Fruit fly (Drosophila melanogaster) whole organism, wandering third instar larva: ENCODE data around the gene Kif3C.

Experiments used
- Abd-B ChIP-seq: fragments of >200 bp; optimal IDR thresholded peaks from 2 replicates; lab custom pipeline; 2017; ENCODE audit warnings: missing biosample characterization, missing genetic modification characterization
- CG32264 ChIP-seq: fragments of 200-800 bp; sonication (Bioruptor generic); optimal IDR thresholded peaks from 2 replicates; lab custom pipeline; 2016; ENCODE audit warnings: missing biosample characterization, missing genetic modification characterization
- CG9705 ChIP-seq: fragments of 200-800 bp; sonication (Bioruptor generic); optimal IDR thresholded peaks from 2 replicates; lab custom pipeline; 2018; ENCODE audit warnings: missing biosample characterization, mild to moderate bottlenecking, missing genetic modification characterization
- CrebA ChIP-seq: fragments of 200-800 bp; sonication (Bioruptor generic); optimal IDR thresholded peaks from 2 replicates; lab custom pipeline; 2016; ENCODE audit warnings: missing biosample characterization, mild to moderate bottlenecking, missing genetic modification characterization, borderline replicate concordance
- Dfd ChIP-seq: fragments of >200 bp; optimal IDR thresholded peaks from 2 replicates; lab custom pipeline; 2017; ENCODE audit warnings: missing biosample characterization, missing genetic modification characterization
- GATAd ChIP-seq: sonication (Bioruptor generic); optimal IDR thresholded peaks from 2 replicates; lab custom pipeline; 2016; ENCODE audit warnings: missing biosample characterization, missing genetic modification characterization
- HLH106 ChIP-seq: fragments of 200-800 bp; optimal IDR thresholded peaks from 3 replicates; lab custom pipeline; 2019; ENCODE audit warnings: missing biosample characterization, mild to moderate bottlenecking, missing genetic modification characterization, moderate library complexity
- Hnf4 ChIP-seq: fragments of 200-800 bp; sonication (Bioruptor generic); optimal IDR thresholded peaks from 2 replicates; lab custom pipeline; 2016; ENCODE audit warnings: missing biosample characterization, mild to moderate bottlenecking, missing genetic modification characterization
- Hr83 ChIP-seq: fragments of 200-300 bp; sonication (Bioruptor generic); optimal IDR thresholded peaks from 2 replicates; lab custom pipeline; 2016; ENCODE audit warnings: missing biosample characterization, mild to moderate bottlenecking, missing genetic modification characterization, moderate library complexity; ENCODE audit not compliant: poor library complexity, severe bottlenecking
- Jra ChIP-seq: sonication (Bioruptor generic); optimal IDR thresholded peaks from 2 replicates; lab custom pipeline; 2016; ENCODE audit warnings: missing biosample characterization, missing genetic modification characterization
- Mio ChIP-seq: sonication (Bioruptor generic); optimal IDR thresholded peaks from 2 replicates; lab custom pipeline; 2016; ENCODE audit warnings: missing biosample characterization, missing genetic modification characterization
- Myc ChIP-seq: fragments of >200 bp; optimal IDR thresholded peaks from 2 replicates; lab custom pipeline; 2017
- N ChIP-seq: fragments of >200 bp; optimal IDR thresholded peaks from 2 replicates; lab custom pipeline; 2018; ENCODE audit warnings: missing biosample characterization, missing external identifiers, missing genetic modification characterization
- OdsH ChIP-seq: fragments of 200-800 bp; sonication (Bioruptor generic); optimal IDR thresholded peaks from 2 replicates; lab custom pipeline; 2016; ENCODE audit warnings: missing biosample characterization, mild to moderate bottlenecking, missing genetic modification characterization
- Rel ChIP-seq, 2 experiments: fragments of 200-800 bp; sonication (Bioruptor generic) in 1 of 2; optimal IDR thresholded peaks; 2 replicates in 1 of 2; 3 replicates in 1 of 2; lab custom pipeline; 2016 to 2019; ENCODE audit warnings: mild to moderate bottlenecking in 2 of 2, missing biosample characterization in 2 of 2, missing genetic modification characterization in 2 of 2, moderate library complexity in 1 of 2
- Sp1 ChIP-seq: fragments of 200-800 bp; sonication (Bioruptor generic); optimal IDR thresholded peaks from 3 replicates; lab custom pipeline; 2019; ENCODE audit warnings: missing biosample characterization, mild to moderate bottlenecking, missing genetic modification characterization, moderate library complexity
- br ChIP-seq: fragments of 200-800 bp; sonication (Bioruptor generic); optimal IDR thresholded peaks from 2 replicates; lab custom pipeline; 2016; ENCODE audit warnings: missing biosample characterization, missing genetic modification characterization
- brk ChIP-seq: fragments of 200-800 bp; sonication (Bioruptor generic); optimal IDR thresholded peaks from 2 replicates; lab custom pipeline; 2016; ENCODE audit warnings: missing biosample characterization, mild to moderate bottlenecking, missing genetic modification characterization
- dl ChIP-seq, 2 experiments: fragments of 175-275, 200-275 bp in 1 of 2; fragments of 200-275 bp in 1 of 2; sonication (Bioruptor generic); optimal IDR thresholded peaks; lab custom pipeline; 2018; ENCODE audit warnings: mild to moderate bottlenecking in 2 of 2, missing biosample characterization in 2 of 2, missing genetic modification characterization in 2 of 2, moderate library complexity in 2 of 2; ENCODE audit not compliant: partially characterized antibody in 2 of 2, insufficient read depth in 1 of 2
- dmrt93B ChIP-seq: fragments of 200-800 bp; sonication (Bioruptor generic); optimal IDR thresholded peaks from 2 replicates; lab custom pipeline; 2018; ENCODE audit warnings: missing biosample characterization, mild to moderate bottlenecking, missing genetic modification characterization
- dsf ChIP-seq: sonication (Bioruptor generic); optimal IDR thresholded peaks from 2 replicates; lab custom pipeline; 2016; ENCODE audit warnings: missing biosample characterization, missing genetic modification characterization, borderline replicate concordance
- ey ChIP-seq: fragments of 200-800 bp; sonication (Bioruptor generic); optimal IDR thresholded peaks from 2 replicates; lab custom pipeline; 2016; ENCODE audit warnings: missing biosample characterization, missing genetic modification characterization
- foxo ChIP-seq, 2 experiments: fragments of 200-800 bp; sonication (Bioruptor generic); optimal IDR thresholded peaks; 2 replicates in 1 of 2; 3 replicates in 1 of 2; lab custom pipeline; 2016 to 2017; ENCODE audit warnings: missing biosample characterization in 2 of 2, missing genetic modification characterization in 2 of 2
- fru ChIP-seq: fragments of 200-800 bp; sonication (Bioruptor generic); optimal IDR thresholded peaks from 3 replicates; lab custom pipeline; 2016; ENCODE audit warnings: missing biosample characterization, mild to moderate bottlenecking, missing genetic modification characterization
- h ChIP-seq: fragments of 200-800 bp; sonication (Bioruptor generic); optimal IDR thresholded peaks from 3 replicates; lab custom pipeline; 2016; ENCODE audit warnings: missing biosample characterization, mild to moderate bottlenecking, missing genetic modification characterization
- jim ChIP-seq: fragments of 175-275, 200-325 bp; sonication (Bioruptor generic); optimal IDR thresholded peaks from 2 replicates; lab custom pipeline; 2016; ENCODE audit warnings: missing biosample characterization, mild to moderate bottlenecking, missing genetic modification characterization
- lola ChIP-seq: fragments of >200 bp; optimal IDR thresholded peaks from 2 replicates; lab custom pipeline; 2017; ENCODE audit warnings: missing biosample characterization, missing genetic modification characterization
- pan ChIP-seq: fragments of >200 bp; optimal IDR thresholded peaks from 2 replicates; lab custom pipeline; 2017
- rgr ChIP-seq: fragments of 200-800 bp; sonication (Bioruptor generic); optimal IDR thresholded peaks from 3 replicates; lab custom pipeline; 2016; ENCODE audit warnings: missing biosample characterization, mild to moderate bottlenecking, missing genetic modification characterization
- sage ChIP-seq: fragments of 200-800 bp; sonication (Bioruptor generic); optimal IDR thresholded peaks from 2 replicates; lab custom pipeline; 2016; ENCODE audit warnings: missing biosample characterization, mild to moderate bottlenecking, missing genetic modification characterization
- sv ChIP-seq: fragments of 200-800 bp; sonication (Bioruptor generic); optimal IDR thresholded peaks from 3 replicates; lab custom pipeline; 2016; ENCODE audit warnings: missing biosample characterization, missing genetic modification characterization
- tai ChIP-seq: sonication (Bioruptor generic); optimal IDR thresholded peaks from 2 replicates; lab custom pipeline; 2016; ENCODE audit warnings: missing biosample characterization, missing genetic modification characterization
- usp ChIP-seq: fragments of >200 bp; optimal IDR thresholded peaks from 2 replicates; lab custom pipeline; 2017; ENCODE audit warnings: missing biosample characterization, missing genetic modification characterization
- woc ChIP-seq: sonication (Bioruptor generic); optimal IDR thresholded peaks from 2 replicates; lab custom pipeline; 2016; ENCODE audit warnings: missing biosample characterization, mild to moderate bottlenecking, missing genetic modification characterization

Kif3C gene

dm6 chr4:1124494-1124780 lies 22.8 kb upstream of the Kif3C start:
- no peak for TF ChIP-seq h (GFP tag; lab: Kevin White, UChicago)
- no peak for TF ChIP-seq CG32264
- no peak for TF ChIP-seq usp (GFP tag; lab: Kevin White, UChicago)
- TF ChIP-seq fru: no peak
- no peak for TF ChIP-seq Sp1 (GFP tag; lab: Kevin White, UChicago)
- TF ChIP-seq br (GFP tag; lab: Kevin White, UChicago): no peak
- TF ChIP-seq Myc (lab: Kevin White, UChicago): no peak
- no peak for TF ChIP-seq Jra (GFP tag; lab: Kevin White, UChicago)
- TF ChIP-seq rgr: no peak
- no peak for TF ChIP-seq jim (GFP tag; lab: Kevin White, UChicago)
- no peak for TF ChIP-seq foxo (GFP tag; optimal IDR thresholded peaks at IDR 0.05; lab: Kevin White, UChicago)
- TF ChIP-seq Rel (GFP tag; optimal IDR thresholded peaks at IDR 0.05; lab: Kevin White, UChicago): no peak
- no peak for TF ChIP-seq Rel (tag; optimal IDR thresholded peaks at IDR 0.05; lab: Kevin White, UChicago)
- TF ChIP-seq lola (GFP tag; lab: Kevin White, UChicago): no peak

- no peak for TF ChIP-seq Mio
- no peak for TF ChIP-seq brk
- no peak for TF ChIP-seq Myc (lab: Kevin White, UChicago)
- no peak for TF ChIP-seq HLH106 (tag; lab: Kevin White, UChicago)
- no peak for TF ChIP-seq rgr
- TF ChIP-seq Hr83 (GFP tag; lab: Kevin White, UChicago): no peak
- no peak for TF ChIP-seq CG9705 (GFP tag; lab: Kevin White, UChicago)
- TF ChIP-seq dl (GFP tag; optimal IDR thresholded peaks at IDR 0.05; lab: Kevin White, UChicago; ENCODE audit: insufficient read depth in 1 of 2, partially characterized antibody in 2 of 2): no peak
- no peak for TF ChIP-seq usp (GFP tag; lab: Kevin White, UChicago)
- TF ChIP-seq Jra (GFP tag; lab: Kevin White, UChicago): no peak
- TF ChIP-seq fru: no peak
- TF ChIP-seq dsf (GFP tag; lab: Kevin White, UChicago): no peak
- TF ChIP-seq pan: no peak
- TF ChIP-seq CrebA (GFP tag; lab: Kevin White, UChicago): no peak
- no peak for TF ChIP-seq Rel (GFP tag; optimal IDR thresholded peaks at IDR 0.05; lab: Kevin White, UChicago)
- TF ChIP-seq Rel (tag; optimal IDR thresholded peaks at IDR 0.05; lab: Kevin White, UChicago): no peak
- TF ChIP-seq Abd-B (GFP tag; lab: Kevin White, UChicago): no peak
- TF ChIP-seq Sp1 (GFP tag; lab: Kevin White, UChicago): no peak
- TF ChIP-seq br (GFP tag; lab: Kevin White, UChicago): no peak
- TF ChIP-seq ey (GFP tag; lab: Kevin White, UChicago): no peak
Observed at dm6 chr4:1126290-1126689, 21.0 kb upstream of the Kif3C start, which contains the start of gene CG11155. CG11155 (plus strand) TSS chr4:1126602.

DNA sequence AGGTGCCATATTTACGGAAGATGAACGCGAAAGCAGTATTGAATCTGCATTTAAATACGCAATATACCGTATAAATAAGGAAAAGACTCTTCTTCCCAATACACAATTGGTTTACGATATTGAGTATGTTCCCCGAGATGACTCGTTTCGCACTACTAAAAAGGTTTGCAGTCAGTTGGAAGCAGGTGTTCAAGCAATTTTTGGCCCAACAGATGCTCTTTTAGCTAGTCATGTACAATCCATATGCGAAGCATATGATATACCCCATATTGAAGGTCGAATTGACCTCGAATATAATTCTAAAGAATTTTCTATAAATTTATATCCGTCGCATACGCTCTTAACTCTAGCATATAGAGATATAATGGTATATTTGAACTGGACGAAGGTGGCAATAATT lies 20.3 kb upstream of the Kif3C start:
- TF ChIP-seq foxo (GFP tag; optimal IDR thresholded peaks at IDR 0.05; lab: Kevin White, UChicago) (no peak), Myc (lab: Kevin White, UChicago) (no peak), sage (GFP tag; lab: Kevin White, UChicago) (no peak), ey (GFP tag; lab: Kevin White, UChicago) (no peak), Dfd (no peak), brk (no peak), Hnf4 (no peak), fru (no peak)

DNA sequence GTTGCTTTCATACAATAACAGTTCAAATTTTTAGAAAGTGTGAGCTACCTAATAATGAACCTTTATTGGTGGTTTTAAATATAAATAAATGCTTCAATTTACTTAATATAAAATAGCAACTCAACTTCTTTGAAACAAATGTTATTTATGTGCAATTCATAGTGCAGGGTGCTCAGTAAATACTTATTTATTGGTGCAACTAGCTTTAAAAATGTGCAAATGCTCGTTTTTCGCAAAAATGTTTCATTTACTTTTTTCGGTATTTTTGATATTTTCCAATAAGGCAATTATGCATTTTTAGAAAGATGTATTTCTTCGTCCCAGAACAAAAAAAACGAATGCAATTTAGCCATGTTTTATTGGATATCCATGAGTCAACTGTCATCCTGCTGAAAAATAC lies 2.6 kb upstream of the Kif3C start:
- TF ChIP-seq Myc (lab: Kevin White, UChicago) (no peak), lola (GFP tag; lab: Kevin White, UChicago) (no peak), dmrt93B (no peak), dsf (GFP tag; lab: Kevin White, UChicago) (no peak), sage (GFP tag; lab: Kevin White, UChicago) (no peak), GATAd (no peak)

- no peak for TF ChIP-seq lola (GFP tag; lab: Kevin White, UChicago)
- TF ChIP-seq HLH106 (tag; lab: Kevin White, UChicago): no peak
- TF ChIP-seq ey (GFP tag; lab: Kevin White, UChicago): no peak
- TF ChIP-seq OdsH (GFP tag; lab: Kevin White, UChicago): no peak
- TF ChIP-seq Myc (lab: Kevin White, UChicago): no peak
- no peak for TF ChIP-seq dl (GFP tag; optimal IDR thresholded peaks at IDR 0.05; lab: Kevin White, UChicago; ENCODE audit: insufficient read depth in 1 of 2, partially characterized antibody in 2 of 2)
- no peak for TF ChIP-seq Mio
- peak; percentile 13 for TF ChIP-seq sage (GFP tag; lab: Kevin White, UChicago)
- TF ChIP-seq br (GFP tag; lab: Kevin White, UChicago): no peak
- TF ChIP-seq Abd-B (GFP tag; lab: Kevin White, UChicago): no peak
- peak; percentile 6 for TF ChIP-seq woc (GFP tag; lab: Kevin White, UChicago)
- no peak for TF ChIP-seq tai (GFP tag; lab: Kevin White, UChicago)
- peak; percentile 13 for TF ChIP-seq N (GFP tag; lab: Kevin White, UChicago)
- TF ChIP-seq foxo (GFP tag; optimal IDR thresholded peaks at IDR 0.05; lab: Kevin White, UChicago): no peak
- no peak for TF ChIP-seq dmrt93B
- TF ChIP-seq fru: no peak
- no peak for TF ChIP-seq sv (GFP tag; lab: Kevin White, UChicago)
Observed at dm6 chr4:1146456-1146855, 810 bp upstream of the Kif3C start.
